Fruit fly (Drosophila melanogaster) whole organism, pupa: ENCODE data around the gene Osi4.

Experiments
- CG10348 ChIP-seq: fragments of 200-800 bp; sonication (Bioruptor generic); IDR thresholded peaks from 2 replicates; pipeline ENCODE4 v1.3.6; 2022; ENCODE audit warnings: missing biosample characterization, missing genetic modification characterization
- CG12605 ChIP-seq: fragments of 200-800 bp; sonication (Bioruptor generic); IDR thresholded peaks from 2 replicates; pipeline ENCODE4 v1.3.6; 2022; ENCODE audit warnings: missing biosample characterization, missing genetic modification characterization
- CG13204 ChIP-seq: fragments of 200-800 bp; sonication (Bioruptor generic); optimal IDR thresholded peaks from 2 replicates; lab custom pipeline; 2018; ENCODE audit warnings: missing biosample characterization, mild to moderate bottlenecking, missing genetic modification characterization, moderate library complexity
- CG14655 ChIP-seq: fragments of 200-800 bp; sonication (Bioruptor generic); optimal IDR thresholded peaks from 3 replicates; lab custom pipeline; 2017; ENCODE audit warnings: mild to moderate bottlenecking, missing biosample characterization, missing genetic modification reagents, missing genetic modification characterization
- CG15710 ChIP-seq: fragments of 200-800 bp; sonication (Bioruptor generic); optimal IDR thresholded peaks from 2 replicates; lab custom pipeline; 2018; ENCODE audit warnings: missing biosample characterization, mild to moderate bottlenecking, missing genetic modification characterization, moderate library complexity
- CG17806 ChIP-seq: fragments of 200-800 bp; sonication (Bioruptor generic); optimal IDR thresholded peaks from 2 replicates; lab custom pipeline; 2018; ENCODE audit warnings: missing biosample characterization, mild to moderate bottlenecking, missing genetic modification characterization, moderate library complexity
- CG32121 ChIP-seq: fragments of 200-800 bp; sonication (Bioruptor generic); IDR thresholded peaks from 2 replicates; pipeline ENCODE4 v1.3.6; 2022; ENCODE audit warnings: missing biosample characterization, missing genetic modification characterization
- CG34367 ChIP-seq: fragments of 200-800 bp; sonication (Bioruptor generic); optimal IDR thresholded peaks from 2 replicates; lab custom pipeline; 2018; ENCODE audit warnings: missing biosample characterization, mild to moderate bottlenecking, missing genetic modification characterization
- CG4496 ChIP-seq: fragments of 200-800 bp; sonication (Bioruptor generic); IDR thresholded peaks from 3 replicates; pipeline ENCODE4 v1.3.6; 2022; ENCODE audit warnings: missing biosample characterization, missing genetic modification characterization
- CG8159 ChIP-seq: fragments of 200-800 bp; sonication (Bioruptor generic); optimal IDR thresholded peaks from 3 replicates; lab custom pipeline; 2018; ENCODE audit warnings: missing biosample characterization, mild to moderate bottlenecking, missing genetic modification characterization, moderate library complexity
- CG8301 ChIP-seq: fragments of 200-800 bp; sonication (Bioruptor generic); optimal IDR thresholded peaks from 2 replicates; lab custom pipeline; 2018; ENCODE audit warnings: missing biosample characterization, mild to moderate bottlenecking, missing genetic modification characterization
- CG9948 ChIP-seq: fragments of 200-800 bp; sonication (Bioruptor generic); optimal IDR thresholded peaks from 2 replicates; lab custom pipeline; 2018; ENCODE audit warnings: missing biosample characterization, mild to moderate bottlenecking, missing genetic modification characterization, moderate library complexity
- D1 ChIP-seq: fragments of 200-800 bp; sonication (Bioruptor generic); optimal IDR thresholded peaks from 2 replicates; lab custom pipeline; 2018; ENCODE audit warnings: missing biosample characterization, mild to moderate bottlenecking, missing genetic modification characterization, moderate library complexity
- EcR ChIP-seq: fragments of 200-800 bp; sonication (Bioruptor generic); optimal IDR thresholded peaks from 3 replicates; lab custom pipeline; 2019; ENCODE audit warnings: missing biosample characterization, missing genetic modification characterization, mild to moderate bottlenecking, moderate library complexity, missing genetic modification reagents
- Ets98B ChIP-seq: fragments of 200-800 bp; sonication (Bioruptor generic); IDR thresholded peaks from 2 replicates; pipeline ENCODE4 v1.3.6; 2022; ENCODE audit warnings: missing biosample characterization, missing genetic modification characterization
- Pif1A ChIP-seq: fragments of 200-800 bp; sonication (Bioruptor generic); optimal IDR thresholded peaks from 3 replicates; lab custom pipeline; 2016; ENCODE audit warnings: missing biosample characterization, missing genetic modification characterization
- Pif1B ChIP-seq: fragments of 200-800 bp; sonication (Bioruptor generic); optimal IDR thresholded peaks from 3 replicates; lab custom pipeline; 2016; ENCODE audit warnings: missing biosample characterization, missing genetic modification characterization
- Snoo ChIP-seq: fragments of 200-800 bp; sonication (Bioruptor generic); optimal IDR thresholded peaks from 3 replicates; lab custom pipeline; 2017; ENCODE audit warnings: missing biosample characterization, mild to moderate bottlenecking, missing genetic modification characterization, inconsistent platforms
- fd96Ca ChIP-seq: fragments of 200-800 bp; sonication (Bioruptor generic); IDR thresholded peaks from 3 replicates; pipeline ENCODE4 v1.3.6; 2022; ENCODE audit warnings: missing biosample characterization, missing genetic modification characterization
- gl ChIP-seq: fragments of 200-800 bp; sonication (Bioruptor generic); optimal IDR thresholded peaks from 2 replicates; lab custom pipeline; 2018; ENCODE audit warnings: missing biosample characterization, mild to moderate bottlenecking, missing genetic modification characterization
- rn ChIP-seq: fragments of 200-800 bp; sonication (Bioruptor generic); IDR thresholded peaks from 2 replicates; pipeline ENCODE4 v1.3.6; 2022; ENCODE audit warnings: missing biosample characterization, missing genetic modification characterization

Osi4 gene

DNA sequence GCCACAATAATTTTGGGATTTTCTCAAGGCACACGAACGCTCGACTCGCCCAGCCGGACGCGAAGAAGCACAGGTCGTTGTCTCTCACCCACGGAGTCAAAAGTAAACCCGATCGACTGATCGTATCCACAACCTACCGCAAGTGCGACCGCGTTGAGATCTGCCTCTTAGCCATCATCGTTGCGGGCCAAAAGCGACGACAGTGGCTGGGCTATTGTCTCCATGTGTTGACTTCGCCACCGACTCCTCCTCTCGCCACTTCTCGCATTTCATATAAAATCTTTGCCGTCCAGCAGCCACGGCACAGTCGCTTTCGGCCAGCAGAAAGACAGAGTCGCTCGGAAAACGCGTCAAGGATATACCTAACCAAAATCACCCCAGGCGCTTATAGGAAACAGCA, 12.5 kb downstream of the Osi4 start, which contains the start of gene Osi2:
Gene Osi2, plus strand, starts transcription at position 301 of the 400 bp plus-strand sequence.
- TF ChIP-seq CG4496 (no peak), D1 (tag; lab: Kevin White, UChicago) (no peak), CG17806 (tag; lab: Kevin White, UChicago) (no peak), CG9948 (tag; lab: Kevin White, UChicago) (no peak), rn (GFP tag; lab: Robert Waterston, UW) (no peak), CG8159 (no peak), EcR (GFP tag; lab: Kevin White, UChicago) (no peak), Snoo (tag; lab: Kevin White, UChicago) (no peak), Ets98B (GFP tag; lab: Robert Waterston, UW) (no peak), gl (tag; lab: Kevin White, UChicago) (no peak), fd96Ca (no peak), CG8301 (tag; lab: Kevin White, UChicago) (no peak), CG14655 (no peak), Pif1B (GFP tag; lab: Kevin White, UChicago) (no peak), CG34367 (tag; lab: Kevin White, UChicago) (no peak), CG12605 (no peak), CG13204 (GFP tag; lab: Kevin White, UChicago) (no peak), CG15710 (tag; lab: Kevin White, UChicago) (no peak), Pif1A (GFP tag; lab: Kevin White, UChicago) (no peak), CG10348 (GFP tag; lab: Robert Waterston, UW) (no peak)

DNA sequence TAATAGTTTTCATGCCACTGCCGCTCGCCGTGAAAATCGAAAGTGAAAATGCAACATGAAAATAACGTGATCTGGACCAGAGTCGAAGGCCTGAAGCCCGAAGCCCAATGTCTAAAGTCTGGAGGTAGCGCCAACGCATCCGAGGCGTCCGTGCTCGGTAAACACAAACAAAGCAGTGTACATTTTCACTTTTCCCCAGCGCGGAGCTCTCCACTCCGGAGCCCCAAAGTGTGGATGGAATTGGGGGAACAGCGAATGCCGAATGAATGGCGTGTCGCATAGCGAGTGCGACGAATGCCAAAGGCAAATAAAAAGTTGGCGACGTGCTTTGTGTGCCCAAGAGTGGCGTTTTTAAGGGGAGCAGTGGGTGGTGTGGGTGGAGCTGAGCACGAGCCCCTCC, 18.6 kb downstream of the Osi4 start:
- no peak for TF ChIP-seq gl (tag; lab: Kevin White, UChicago)
- TF ChIP-seq Snoo (tag; lab: Kevin White, UChicago): no peak
- no peak for TF ChIP-seq rn (GFP tag; lab: Robert Waterston, UW)
- TF ChIP-seq CG15710 (tag; lab: Kevin White, UChicago): no peak
- TF ChIP-seq CG8301 (tag; lab: Kevin White, UChicago): no peak
- TF ChIP-seq CG14655: peak; percentile 16
- no peak for TF ChIP-seq CG9948 (tag; lab: Kevin White, UChicago)
- peak; percentile 88 for TF ChIP-seq CG4496
- TF ChIP-seq fd96Ca: no peak
- TF ChIP-seq CG8159: no peak
- TF ChIP-seq EcR (GFP tag; lab: Kevin White, UChicago): no peak
- TF ChIP-seq CG12605: no peak
- TF ChIP-seq CG32121 (GFP tag; lab: Robert Waterston, UW): no peak
- no peak for TF ChIP-seq CG34367 (tag; lab: Kevin White, UChicago)
- TF ChIP-seq D1 (tag; lab: Kevin White, UChicago): no peak
- no peak for TF ChIP-seq CG10348 (GFP tag; lab: Robert Waterston, UW)
- TF ChIP-seq CG17806 (tag; lab: Kevin White, UChicago): no peak
- TF ChIP-seq CG13204 (GFP tag; lab: Kevin White, UChicago): no peak
- TF ChIP-seq Pif1B (GFP tag; lab: Kevin White, UChicago): no peak
- TF ChIP-seq Pif1A (GFP tag; lab: Kevin White, UChicago): no peak
- TF ChIP-seq Ets98B (GFP tag; lab: Robert Waterston, UW): peak; percentile 15; the same call in 1 of the 2 replicates

DNA sequence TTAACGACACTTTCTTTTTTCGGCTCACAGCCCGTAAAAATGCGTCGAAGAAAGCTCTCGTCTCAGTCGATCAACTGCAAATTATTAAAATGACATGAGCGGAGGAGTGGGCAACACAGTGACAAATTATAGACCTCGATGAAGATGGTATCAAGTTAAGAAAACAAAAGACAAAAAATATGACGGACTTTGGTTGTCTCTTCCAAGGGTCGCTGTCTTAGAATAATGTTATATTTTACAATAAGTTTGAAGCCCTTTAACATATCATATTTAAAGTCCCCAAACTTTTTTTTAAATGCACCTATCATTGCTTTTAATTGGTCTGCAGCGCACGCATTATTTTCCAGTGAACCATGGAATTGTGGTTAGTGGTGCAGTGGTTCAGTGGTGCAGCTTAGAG, 21.9 kb downstream of the Osi4 start:
- TF ChIP-seq fd96Ca (no peak), CG14655 (no peak)

DNA sequence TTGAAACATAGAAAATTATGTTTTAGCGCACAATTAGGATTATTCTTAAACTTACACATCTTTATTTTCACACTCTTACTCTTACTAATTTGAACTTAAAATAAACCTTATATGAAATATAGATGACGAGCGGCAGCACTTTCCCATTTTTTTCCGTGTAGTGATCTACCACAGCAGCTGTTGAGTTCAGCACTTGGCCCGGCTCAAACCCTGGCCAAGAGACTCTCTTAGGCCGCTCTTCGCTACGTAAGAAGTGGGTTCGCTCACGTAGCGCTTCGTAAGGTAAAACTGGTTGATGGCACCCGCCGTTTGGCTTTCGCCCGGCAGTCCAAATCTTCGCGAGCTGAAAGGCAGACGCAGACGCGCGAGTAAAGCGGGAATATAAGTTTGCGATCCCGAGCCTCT, 23.1 kb downstream of the Osi4 start, which contains the start of gene Osi24:
Gene Osi24, plus strand, starts transcription at position 324 of the 405 bp plus-strand sequence.
- TF ChIP-seq Pif1A (GFP tag; lab: Kevin White, UChicago) (peak; percentile 86), Snoo (tag; lab: Kevin White, UChicago) (peak; percentile 24), CG15710 (tag; lab: Kevin White, UChicago) (peak; percentile 50), CG8159 (peak; percentile 59), Ets98B (GFP tag; lab: Robert Waterston, UW) (peak; percentile 92), fd96Ca (peak; percentile 78; the same call in 2 of the 3 replicates), CG17806 (tag; lab: Kevin White, UChicago) (peak; percentile 77), CG34367 (tag; lab: Kevin White, UChicago) (peak; percentile 50), CG14655 (peak; percentile 77), D1 (tag; lab: Kevin White, UChicago) (peak; percentile 75), EcR (GFP tag; lab: Kevin White, UChicago) (peak; percentile 21), CG12605 (peak; percentile 89), CG8301 (tag; lab: Kevin White, UChicago) (peak; percentile 81), CG4496 (peak; percentile 92), CG13204 (GFP tag; lab: Kevin White, UChicago) (no peak), rn (GFP tag; lab: Robert Waterston, UW) (peak; percentile 70), CG9948 (tag; lab: Kevin White, UChicago) (peak; percentile 69), gl (tag; lab: Kevin White, UChicago) (peak; percentile 37), CG10348 (GFP tag; lab: Robert Waterston, UW) (no peak), Pif1B (GFP tag; lab: Kevin White, UChicago) (peak; percentile 74), CG32121 (GFP tag; lab: Robert Waterston, UW) (peak; percentile 90)
- TF ChIP-seq, all 21 proteins: peak for 19

DNA sequence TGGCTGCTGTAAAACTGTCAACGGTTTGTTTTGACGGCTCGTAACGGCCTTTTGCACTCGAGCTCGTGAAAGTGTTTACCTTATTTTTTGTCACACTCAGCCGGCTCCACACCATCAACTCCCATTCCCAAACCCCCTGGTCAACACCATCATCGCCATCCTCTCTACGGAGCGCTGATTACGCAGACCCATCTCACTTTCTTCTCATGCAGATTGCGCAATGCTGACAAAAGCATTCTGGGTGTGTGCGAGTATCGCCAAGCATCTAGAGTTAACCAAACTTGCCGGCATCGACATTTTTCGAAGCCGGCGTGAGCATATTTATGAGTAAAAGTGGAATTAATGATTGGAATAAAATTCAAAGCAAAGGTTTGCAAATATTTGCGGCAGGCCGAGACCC, 25.2 kb downstream of the Osi4 start:
- TF ChIP-seq CG34367 (tag; lab: Kevin White, UChicago): no peak
- no peak for TF ChIP-seq Pif1B (GFP tag; lab: Kevin White, UChicago)
- no peak for TF ChIP-seq CG14655
- no peak for TF ChIP-seq CG9948 (tag; lab: Kevin White, UChicago)
- no peak for TF ChIP-seq CG12605
- TF ChIP-seq CG13204 (GFP tag; lab: Kevin White, UChicago): no peak
- no peak for TF ChIP-seq CG8301 (tag; lab: Kevin White, UChicago)
- no peak for TF ChIP-seq rn (GFP tag; lab: Robert Waterston, UW)
- TF ChIP-seq Pif1A (GFP tag; lab: Kevin White, UChicago): no peak
- no peak for TF ChIP-seq CG8159
- TF ChIP-seq CG32121 (GFP tag; lab: Robert Waterston, UW): no peak
- TF ChIP-seq D1 (tag; lab: Kevin White, UChicago): no peak
- TF ChIP-seq CG17806 (tag; lab: Kevin White, UChicago): no peak
- no peak for TF ChIP-seq Snoo (tag; lab: Kevin White, UChicago)
- TF ChIP-seq gl (tag; lab: Kevin White, UChicago): no peak
- no peak for TF ChIP-seq CG15710 (tag; lab: Kevin White, UChicago)
- no peak for TF ChIP-seq CG4496
- TF ChIP-seq fd96Ca: no peak
- no peak for TF ChIP-seq Ets98B (GFP tag; lab: Robert Waterston, UW)
- no peak for TF ChIP-seq EcR (GFP tag; lab: Kevin White, UChicago)
